Worm (Caenorhabditis elegans): ENCODE results near the gene F45G2.7.

F45G2.7 gene

ce11 chrIII:13439415-13439814 lies 5.1 kb upstream of the F45G2.7 start, which contains the start of gene ciao-2B (continued):
- TF ChIP-seq lir-3 (tag; optimal IDR thresholded peaks at IDR 0.05; ENCODE audit: poor library complexity), result peak; percentile 76
- peak; percentile 25 to 88 for TF ChIP-seq efl-1 (optimal IDR thresholded peaks at IDR 0.05)
- peak; percentile 91 to 99 for TF ChIP-seq efl-1 (GFP tag; optimal IDR thresholded peaks at IDR 0.05 in 1 of 2)
- no peak for TF ChIP-seq jun-1 (tag; optimal IDR thresholded peaks at IDR 0.05)
- TF ChIP-seq tlp-1 (tag; optimal IDR thresholded peaks at IDR 0.05), result no peak
- TF ChIP-seq isw-1 (GFP tag; IDR thresholded peaks at IDR 0.05), result 0 out of 2 replicates have a peak, but pooled peaks have one; percentile 22
- TF ChIP-seq skn-1 (tag; optimal IDR thresholded peaks at IDR 0.05), result peak; percentile 19
- no peak for TF ChIP-seq zag-1 (tag; optimal IDR thresholded peaks at IDR 0.05)
- TF ChIP-seq nhr-71 (tag; optimal IDR thresholded peaks at IDR 0.05), result peak; percentile 58
- peak; percentile 87 to 93 for TF ChIP-seq lin-35 (GFP tag; optimal IDR thresholded peaks at IDR 0.05)
- TF ChIP-seq snu-23 (GFP tag; optimal IDR thresholded peaks at IDR 0.05), result peak; percentile 29
- peak; percentile 83 for TF ChIP-seq ceh-90 (tag; optimal IDR thresholded peaks at IDR 0.05)
- no peak for TF ChIP-seq mdl-1 (tag; optimal IDR thresholded peaks at IDR 0.05)
- peak; percentile 79 to 89 (median 87) for TF ChIP-seq dpl-1 (GFP tag; optimal IDR thresholded peaks at IDR 0.05)
- TF ChIP-seq unc-130 (tag; optimal IDR thresholded peaks at IDR 0.05), result no peak
- peak; percentile 70 for TF ChIP-seq nhr-47 (tag; optimal IDR thresholded peaks at IDR 0.05)
- no peak for TF ChIP-seq unc-62 (GFP tag; optimal IDR thresholded peaks at IDR 0.05)
- no peak for TF ChIP-seq pag-3 (tag; optimal IDR thresholded peaks at IDR 0.05; ENCODE audit: borderline replicate concordance, insufficient read depth)
- peak; percentile 5 for TF ChIP-seq fkh-4 (tag; optimal IDR thresholded peaks at IDR 0.05; ENCODE audit: borderline replicate concordance)
- no peak for TF ChIP-seq unc-86 (tag; optimal IDR thresholded peaks at IDR 0.05)
- TF ChIP-seq lin-14 (GFP tag; optimal IDR thresholded peaks at IDR 0.05), result no peak
- no peak for TF ChIP-seq hlh-4 (tag; optimal IDR thresholded peaks at IDR 0.05)
- peak; percentile 38 to 71 for TF ChIP-seq lsy-2 (tag; optimal IDR thresholded peaks at IDR 0.05)

- TF ChIP-seq ztf-11 (tag; optimal IDR thresholded peaks at IDR 0.05) (no peak), xbp-1 (tag; optimal IDR thresholded peaks at IDR 0.05) (no peak), fkh-4 (tag; optimal IDR thresholded peaks at IDR 0.05; ENCODE audit: borderline replicate concordance) (no peak), blmp-1 (tag; optimal IDR thresholded peaks at IDR 0.05) (no peak), sup-37 (GFP tag; optimal IDR thresholded peaks at IDR 0.05) (no peak), ceh-8 (GFP tag; optimal IDR thresholded peaks at IDR 0.05) (no peak), irx-1 (tag; optimal IDR thresholded peaks at IDR 0.05) (no peak), ceh-82 (tag; optimal IDR thresholded peaks at IDR 0.05) (no peak), nhr-90 (tag; optimal IDR thresholded peaks at IDR 0.05; ENCODE audit: poor library complexity) (no peak), dsc-1 (tag; optimal IDR thresholded peaks at IDR 0.05) (no peak), nhr-71 (tag; optimal IDR thresholded peaks at IDR 0.05) (no peak), F16B12.6 (tag; optimal IDR thresholded peaks at IDR 0.05) (no peak), snpc-4 (tag; optimal IDR thresholded peaks at IDR 0.05) (no peak), pax-3 (tag; optimal IDR thresholded peaks at IDR 0.05) (no peak), lsy-2 (tag; optimal IDR thresholded peaks at IDR 0.05) (no peak), lin-39 (tag; optimal IDR thresholded peaks at IDR 0.05) (no peak), nhr-85 (tag) (no peak), dpl-1 (GFP tag; optimal IDR thresholded peaks at IDR 0.05) (no peak), nhr-237 (tag; optimal IDR thresholded peaks at IDR 0.05) (no peak), Y116A8C.19 (tag; optimal IDR thresholded peaks at IDR 0.05; ENCODE audit: borderline replicate concordance) (no peak)
Measured at ce11 chrIII:13436843-13437242, 2.5 kb upstream of the F45G2.7 start, which contains the start of gene F45G2.9. Gene F45G2.9 (minus strand): TSS chrIII:13436943.

ce11 chrIII:13435570-13435969 lies 1.3 kb upstream of the F45G2.7 start, which contains the start of gene F45G2.8:
Gene F45G2.8 (minus strand): TSS chrIII:13435670.
- TF ChIP-seq alr-1 (tag; optimal IDR thresholded peaks at IDR 0.05; ENCODE audit: borderline replicate concordance), result no peak
- TF ChIP-seq nhr-85 (tag), result no peak
- TF ChIP-seq ztf-4 (tag; optimal IDR thresholded peaks at IDR 0.05), result no peak
- TF ChIP-seq egl-27 (tag; optimal IDR thresholded peaks at IDR 0.05), result no peak
- no peak for TF ChIP-seq rnt-1 (tag; optimal IDR thresholded peaks at IDR 0.05)

Measured in whole organism, L1 larva.